Fruit fly (Drosophila melanogaster) whole organism, pupa: ENCODE data around the gene Tet.

Experiments used
- CG10348 ChIP-seq: fragments of 200-800 bp; sonication (Bioruptor generic); IDR thresholded peaks from 2 replicates; pipeline ENCODE4 v1.3.6; 2022; ENCODE audit warnings: missing biosample characterization, missing genetic modification characterization
- CG12605 ChIP-seq: fragments of 200-800 bp; sonication (Bioruptor generic); IDR thresholded peaks from 2 replicates; pipeline ENCODE4 v1.3.6; 2022; ENCODE audit warnings: missing biosample characterization, missing genetic modification characterization
- CG13204 ChIP-seq: fragments of 200-800 bp; sonication (Bioruptor generic); optimal IDR thresholded peaks from 2 replicates; lab custom pipeline; 2018; ENCODE audit warnings: missing biosample characterization, mild to moderate bottlenecking, missing genetic modification characterization, moderate library complexity
- CG14655 ChIP-seq: fragments of 200-800 bp; sonication (Bioruptor generic); optimal IDR thresholded peaks from 3 replicates; lab custom pipeline; 2017; ENCODE audit warnings: mild to moderate bottlenecking, missing biosample characterization, missing genetic modification reagents, missing genetic modification characterization
- CG15710 ChIP-seq: fragments of 200-800 bp; sonication (Bioruptor generic); optimal IDR thresholded peaks from 2 replicates; lab custom pipeline; 2018; ENCODE audit warnings: missing biosample characterization, mild to moderate bottlenecking, missing genetic modification characterization, moderate library complexity
- CG17806 ChIP-seq: fragments of 200-800 bp; sonication (Bioruptor generic); optimal IDR thresholded peaks from 2 replicates; lab custom pipeline; 2018; ENCODE audit warnings: missing biosample characterization, mild to moderate bottlenecking, missing genetic modification characterization, moderate library complexity
- CG32121 ChIP-seq: fragments of 200-800 bp; sonication (Bioruptor generic); IDR thresholded peaks from 2 replicates; pipeline ENCODE4 v1.3.6; 2022; ENCODE audit warnings: missing biosample characterization, missing genetic modification characterization
- CG34367 ChIP-seq: fragments of 200-800 bp; sonication (Bioruptor generic); optimal IDR thresholded peaks from 2 replicates; lab custom pipeline; 2018; ENCODE audit warnings: missing biosample characterization, mild to moderate bottlenecking, missing genetic modification characterization
- CG4496 ChIP-seq: fragments of 200-800 bp; sonication (Bioruptor generic); IDR thresholded peaks from 3 replicates; pipeline ENCODE4 v1.3.6; 2022; ENCODE audit warnings: missing biosample characterization, missing genetic modification characterization
- CG8159 ChIP-seq: fragments of 200-800 bp; sonication (Bioruptor generic); optimal IDR thresholded peaks from 3 replicates; lab custom pipeline; 2018; ENCODE audit warnings: missing biosample characterization, mild to moderate bottlenecking, missing genetic modification characterization, moderate library complexity
- CG8301 ChIP-seq: fragments of 200-800 bp; sonication (Bioruptor generic); optimal IDR thresholded peaks from 2 replicates; lab custom pipeline; 2018; ENCODE audit warnings: missing biosample characterization, mild to moderate bottlenecking, missing genetic modification characterization
- CG9948 ChIP-seq: fragments of 200-800 bp; sonication (Bioruptor generic); optimal IDR thresholded peaks from 2 replicates; lab custom pipeline; 2018; ENCODE audit warnings: missing biosample characterization, mild to moderate bottlenecking, missing genetic modification characterization, moderate library complexity
- D1 ChIP-seq: fragments of 200-800 bp; sonication (Bioruptor generic); optimal IDR thresholded peaks from 2 replicates; lab custom pipeline; 2018; ENCODE audit warnings: missing biosample characterization, mild to moderate bottlenecking, missing genetic modification characterization, moderate library complexity
- EcR ChIP-seq: fragments of 200-800 bp; sonication (Bioruptor generic); optimal IDR thresholded peaks from 3 replicates; lab custom pipeline; 2019; ENCODE audit warnings: missing biosample characterization, missing genetic modification characterization, mild to moderate bottlenecking, moderate library complexity, missing genetic modification reagents
- Ets98B ChIP-seq: fragments of 200-800 bp; sonication (Bioruptor generic); IDR thresholded peaks from 2 replicates; pipeline ENCODE4 v1.3.6; 2022; ENCODE audit warnings: missing biosample characterization, missing genetic modification characterization
- Pif1A ChIP-seq: fragments of 200-800 bp; sonication (Bioruptor generic); optimal IDR thresholded peaks from 3 replicates; lab custom pipeline; 2016; ENCODE audit warnings: missing biosample characterization, missing genetic modification characterization
- Pif1B ChIP-seq: fragments of 200-800 bp; sonication (Bioruptor generic); optimal IDR thresholded peaks from 3 replicates; lab custom pipeline; 2016; ENCODE audit warnings: missing biosample characterization, missing genetic modification characterization
- Snoo ChIP-seq: fragments of 200-800 bp; sonication (Bioruptor generic); optimal IDR thresholded peaks from 3 replicates; lab custom pipeline; 2017; ENCODE audit warnings: missing biosample characterization, mild to moderate bottlenecking, missing genetic modification characterization, inconsistent platforms
- fd96Ca ChIP-seq: fragments of 200-800 bp; sonication (Bioruptor generic); IDR thresholded peaks from 3 replicates; pipeline ENCODE4 v1.3.6; 2022; ENCODE audit warnings: missing biosample characterization, missing genetic modification characterization
- gl ChIP-seq: fragments of 200-800 bp; sonication (Bioruptor generic); optimal IDR thresholded peaks from 2 replicates; lab custom pipeline; 2018; ENCODE audit warnings: missing biosample characterization, mild to moderate bottlenecking, missing genetic modification characterization
- rn ChIP-seq: fragments of 200-800 bp; sonication (Bioruptor generic); IDR thresholded peaks from 2 replicates; pipeline ENCODE4 v1.3.6; 2022; ENCODE audit warnings: missing biosample characterization, missing genetic modification characterization

The Tet gene

dm6 chr3L:2800329-2800728, 78.6 kb downstream of the Tet start:
- TF ChIP-seq gl (tag; lab: Kevin White, UChicago) (no peak), CG12605 (GFP tag; lab: Robert Waterston, UW) (0 out of 2 replicates have a peak, but pooled peaks have one; percentile 46), Pif1B (GFP tag; lab: Kevin White, UChicago) (peak; percentile 52), CG17806 (tag; lab: Kevin White, UChicago) (peak; percentile 58), CG8301 (tag; lab: Kevin White, UChicago) (peak; percentile 39), Snoo (tag; lab: Kevin White, UChicago) (peak; percentile 19), EcR (no peak), CG34367 (peak; percentile 61), CG4496 (GFP tag; lab: Robert Waterston, UW) (peak; percentile 80; the same call in 2 of the 3 replicates), D1 (tag; lab: Kevin White, UChicago) (no peak), Pif1A (GFP tag; lab: Kevin White, UChicago) (peak; percentile 53), fd96Ca (GFP tag; lab: Robert Waterston, UW) (peak; percentile 84), CG14655 (peak; percentile 49), CG9948 (tag; lab: Kevin White, UChicago) (peak; percentile 24), CG8159 (tag; lab: Kevin White, UChicago) (peak; percentile 66), CG32121 (GFP tag; lab: Robert Waterston, UW) (no peak), CG10348 (GFP tag; lab: Robert Waterston, UW) (no peak), rn (0 out of 2 replicates have a peak, but pooled peaks have one; percentile 28), CG13204 (GFP tag; lab: Kevin White, UChicago) (no peak), CG15710 (peak; percentile 61), Ets98B (GFP tag; lab: Robert Waterston, UW) (peak; percentile 73)
- TF ChIP-seq, all 21 proteins: peak for 15

DNA sequence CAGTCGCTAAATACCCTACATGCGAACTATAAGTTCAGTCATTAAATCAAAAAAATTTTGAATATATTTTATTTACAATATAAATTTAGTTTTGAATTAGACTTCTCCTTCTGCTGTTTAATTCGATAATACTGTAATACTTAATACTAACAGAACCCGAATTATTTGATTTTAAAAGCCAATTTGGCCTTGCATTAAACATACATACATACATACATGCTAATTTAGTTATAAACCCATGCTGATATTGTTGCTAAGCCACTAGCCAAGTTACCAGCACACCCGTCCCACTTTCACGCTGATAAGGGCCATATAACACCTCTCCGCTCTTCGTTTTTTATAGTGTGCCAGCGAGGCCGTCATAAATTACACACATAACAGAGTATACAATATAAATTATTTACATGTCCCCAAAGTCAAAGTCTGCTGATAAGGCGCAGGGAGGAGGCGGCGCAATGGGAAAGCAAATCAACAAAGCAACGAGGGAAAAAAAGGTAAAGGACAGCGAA, 79.8 kb downstream of the Tet start:
- TF ChIP-seq fd96Ca (GFP tag; lab: Robert Waterston, UW) = peak; percentile 79; the same call in 2 of the 3 replicates
- TF ChIP-seq CG13204 (GFP tag; lab: Kevin White, UChicago) = peak; percentile 59
- peak; percentile 72 for TF ChIP-seq CG8159 (tag; lab: Kevin White, UChicago)
- peak; percentile 45 for TF ChIP-seq Pif1A (GFP tag; lab: Kevin White, UChicago)
- peak; percentile 83 for TF ChIP-seq CG4496 (GFP tag; lab: Robert Waterston, UW)
- TF ChIP-seq Snoo (tag; lab: Kevin White, UChicago) = peak; percentile 59
- no peak for TF ChIP-seq D1 (tag; lab: Kevin White, UChicago)
- TF ChIP-seq CG17806 (tag; lab: Kevin White, UChicago) = peak; percentile 7
- TF ChIP-seq CG15710 = peak; percentile 33
- TF ChIP-seq CG14655 = peak; percentile 63
- TF ChIP-seq CG9948 (tag; lab: Kevin White, UChicago) = peak; percentile 18
- peak; percentile 28 for TF ChIP-seq Pif1B (GFP tag; lab: Kevin White, UChicago)
- peak; percentile 72; the same call in 1 of the 2 replicates for TF ChIP-seq CG12605 (GFP tag; lab: Robert Waterston, UW)
- peak; percentile 50 for TF ChIP-seq CG32121 (GFP tag; lab: Robert Waterston, UW)
- peak; percentile 73 for TF ChIP-seq Ets98B (GFP tag; lab: Robert Waterston, UW)
- TF ChIP-seq EcR = no peak
- no peak for TF ChIP-seq CG10348 (GFP tag; lab: Robert Waterston, UW)
- no peak for TF ChIP-seq rn
- TF ChIP-seq CG8301 (tag; lab: Kevin White, UChicago) = peak; percentile 20
- peak; percentile 78 for TF ChIP-seq gl (tag; lab: Kevin White, UChicago)
- TF ChIP-seq CG34367 = peak; percentile 22

DNA sequence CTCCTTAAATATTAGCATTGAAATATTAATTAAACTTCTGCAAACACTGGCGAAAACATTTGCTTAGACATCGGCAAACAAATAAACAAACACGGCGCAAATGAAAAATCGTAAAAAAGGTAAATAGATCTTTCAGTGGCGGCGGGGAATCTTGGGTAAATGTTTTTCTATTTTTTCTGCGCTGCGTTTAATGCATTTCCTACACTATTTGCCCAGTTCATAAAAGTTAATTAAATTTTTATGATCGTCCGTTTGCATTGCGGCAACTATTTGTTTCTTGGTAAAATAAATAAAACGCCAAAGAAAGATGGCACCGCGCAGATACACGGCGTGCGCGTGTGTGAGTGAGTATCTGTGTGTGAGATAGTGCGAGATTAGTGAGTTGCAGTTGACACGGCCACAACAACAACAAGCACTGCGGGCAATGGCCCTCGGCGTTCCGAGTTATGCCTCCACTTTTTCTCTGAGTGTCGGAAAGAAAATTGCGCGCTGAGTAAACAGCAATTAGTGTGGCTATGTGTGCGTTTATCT, 80.4 kb downstream of the Tet start:
- no peak for TF ChIP-seq Pif1B (GFP tag; lab: Kevin White, UChicago)
- peak; percentile 45; the same call in 1 of the 2 replicates for TF ChIP-seq CG12605 (GFP tag; lab: Robert Waterston, UW)
- TF ChIP-seq EcR = peak; percentile 88
- peak; percentile 2 for TF ChIP-seq CG14655
- TF ChIP-seq gl (tag; lab: Kevin White, UChicago) = no peak
- TF ChIP-seq CG32121 (GFP tag; lab: Robert Waterston, UW) = peak; percentile 40
- no peak for TF ChIP-seq CG34367
- no peak for TF ChIP-seq CG17806 (tag; lab: Kevin White, UChicago)
- peak; percentile 70 for TF ChIP-seq CG4496 (GFP tag; lab: Robert Waterston, UW)
- peak; percentile 69 for TF ChIP-seq fd96Ca (GFP tag; lab: Robert Waterston, UW)
- TF ChIP-seq Pif1A (GFP tag; lab: Kevin White, UChicago) = no peak
- no peak for TF ChIP-seq D1 (tag; lab: Kevin White, UChicago)
- TF ChIP-seq CG8301 (tag; lab: Kevin White, UChicago) = no peak
- TF ChIP-seq rn = no peak
- peak; percentile 13 for TF ChIP-seq CG13204 (GFP tag; lab: Kevin White, UChicago)
- peak; percentile 62 for TF ChIP-seq Ets98B (GFP tag; lab: Robert Waterston, UW)
- no peak for TF ChIP-seq CG8159 (tag; lab: Kevin White, UChicago)

- TF ChIP-seq CG32121 (GFP tag; lab: Robert Waterston, UW) = no peak
- 0 out of 2 replicates have a peak, but pooled peaks have one; percentile 10 for TF ChIP-seq Ets98B (GFP tag; lab: Robert Waterston, UW)
- TF ChIP-seq CG12605 (GFP tag; lab: Robert Waterston, UW) = 0 out of 2 replicates have a peak, but pooled peaks have one; percentile 18
- TF ChIP-seq CG13204 (GFP tag; lab: Kevin White, UChicago) = no peak
- 0 out of 3 replicates have a peak, but pooled peaks have one; percentile 37 for TF ChIP-seq CG4496 (GFP tag; lab: Robert Waterston, UW)
- TF ChIP-seq CG8301 (tag; lab: Kevin White, UChicago) = no peak
Observed at dm6 chr3L:2796242-2796641, 82.7 kb downstream of the Tet start.
